Worm (Caenorhabditis elegans) whole organism, L1 larva: Measurements from ENCODE around the gene Y69A2AR.25.

Experiments
- C16A3.4 ChIP-seq: fragments of 150-350 bp; optimal IDR thresholded peaks from 2 replicates; lab custom pipeline; 2014; ENCODE audit warnings: missing biosample characterization, missing genetic modification characterization
- C34B4.2 ChIP-seq: sonication (generic microtip); optimal IDR thresholded peaks from 2 replicates; lab custom pipeline; 2017; ENCODE audit warnings: mild to moderate bottlenecking, missing genetic modification characterization, missing compliant biosample characterization
- F16B12.6 ChIP-seq: fragments of 150-350 bp; optimal IDR thresholded peaks from 2 replicates; lab custom pipeline; 2014; ENCODE audit warnings: missing biosample characterization, missing genetic modification characterization
- Y116A8C.19 ChIP-seq: sonication (generic microtip); optimal IDR thresholded peaks from 2 replicates; lab custom pipeline; 2016; ENCODE audit warnings: missing compliant biosample characterization, missing genetic modification characterization, borderline replicate concordance
- alr-1 ChIP-seq: fragments of 200-800 bp; sonication (Bioruptor generic); optimal IDR thresholded peaks from 2 replicates; lab custom pipeline; 2018; ENCODE audit warnings: borderline replicate concordance, mild to moderate bottlenecking, missing genetic modification characterization, missing compliant biosample characterization
- aly-2 ChIP-seq: fragments of 150-350 bp; optimal IDR thresholded peaks from 2 replicates; lab custom pipeline; 2014; ENCODE audit warnings: missing biosample characterization, missing genetic modification characterization
- ama-1 ChIP-seq: fragments of 150-350 bp; optimal IDR thresholded peaks from 2 replicates; lab custom pipeline; 2014
- blmp-1 ChIP-seq: fragments of 150-350 bp; optimal IDR thresholded peaks from 2 replicates; lab custom pipeline; 2014; ENCODE audit warnings: missing biosample characterization, missing genetic modification characterization
- ceh-82 ChIP-seq, 3 experiments: fragments of 150-350 bp in 1 of 3; sonication (generic microtip) in 2 of 3; optimal IDR thresholded peaks; 2 replicates each; lab custom pipeline; 2014 to 2017; ENCODE audit warnings: missing biosample characterization in 3 of 3, missing genetic modification characterization in 3 of 3
- ceh-90 ChIP-seq: sonication (generic microtip); optimal IDR thresholded peaks from 2 replicates; lab custom pipeline; 2016; ENCODE audit warnings: missing genetic modification characterization, missing compliant biosample characterization
- dpl-1 ChIP-seq, 3 experiments: fragments of 150-350 bp in 2 of 3; sonication (generic microtip) in 1 of 3; optimal IDR thresholded peaks; 2 replicates each; lab custom pipeline; 2014 to 2017; ENCODE audit warnings: missing biosample characterization in 3 of 3, missing genetic modification characterization in 3 of 3, missing genetic modification reagents in 3 of 3
- dsc-1 ChIP-seq: sonication (generic microtip); optimal IDR thresholded peaks from 2 replicates; lab custom pipeline; 2016; ENCODE audit warnings: mild to moderate bottlenecking, missing genetic modification characterization, missing compliant biosample characterization
- efl-1 ChIP-seq, 4 experiments: fragments of 150-350 bp; optimal IDR thresholded peaks in 3 of 4; peaks in 1 of 4; 1 replicate in 1 of 4; 2 replicates in 3 of 4; lab custom pipeline; 2014; ENCODE audit warnings: missing biosample characterization in 2 of 4, missing genetic modification characterization in 2 of 4, missing genetic modification reagents in 2 of 4
- efl-3 ChIP-seq: fragments of 200-800 bp; sonication (Bioruptor generic); optimal IDR thresholded peaks from 2 replicates; lab custom pipeline; 2018; ENCODE audit warnings: mild to moderate bottlenecking, missing genetic modification characterization, missing compliant biosample characterization
- egl-13 ChIP-seq: sonication (generic microtip); optimal IDR thresholded peaks from 2 replicates; lab custom pipeline; 2016; ENCODE audit warnings: missing genotype, missing genetic modification reagents, missing genetic modification characterization, missing compliant biosample characterization
- ets-5 ChIP-seq: fragments of 200-800 bp; sonication (Bioruptor generic); IDR thresholded peaks from 2 replicates; pipeline ENCODE4 v1.3.6; 2022; ENCODE audit warnings: missing genetic modification characterization, missing compliant biosample characterization
- fkh-8 ChIP-seq: sonication (generic microtip); optimal IDR thresholded peaks from 2 replicates; lab custom pipeline; 2016; ENCODE audit warnings: mild to moderate bottlenecking, missing genetic modification characterization, missing compliant biosample characterization
- hlh-17 ChIP-seq: fragments of 200-800 bp; sonication (Bioruptor generic); optimal IDR thresholded peaks from 2 replicates; lab custom pipeline; 2018; ENCODE audit warnings: missing genetic modification characterization, mild to moderate bottlenecking, missing compliant biosample characterization, moderate library complexity, borderline replicate concordance
- hlh-4 ChIP-seq: sonication (generic microtip); optimal IDR thresholded peaks from 2 replicates; lab custom pipeline; 2016; ENCODE audit warnings: mild to moderate bottlenecking, missing genetic modification characterization, missing compliant biosample characterization
- hpl-2 ChIP-seq: fragments of 150-350 bp; optimal IDR thresholded peaks from 2 replicates; lab custom pipeline; 2014; ENCODE audit warnings: missing biosample characterization, missing genetic modification reagents, missing genetic modification characterization
- lin-13 ChIP-seq: fragments of 150-350 bp; optimal IDR thresholded peaks from 2 replicates; lab custom pipeline; 2014; ENCODE audit warnings: missing biosample characterization, missing genetic modification reagents, missing genetic modification characterization
- lin-15B ChIP-seq: fragments of 150-350 bp; sonication (generic microtip); optimal IDR thresholded peaks from 3 replicates; lab custom pipeline; 2014; ENCODE audit warnings: missing biosample characterization, missing genetic modification characterization
- lsy-2 ChIP-seq, 2 experiments: fragments of 150-350 bp; optimal IDR thresholded peaks; 2 replicates each; lab custom pipeline; 2014; ENCODE audit warnings: missing biosample characterization in 2 of 2, missing genetic modification characterization in 2 of 2
- mdl-1 ChIP-seq, 2 experiments: fragments of 150-350 bp; optimal IDR thresholded peaks; 2 replicates each; lab custom pipeline; 2014 to 2017; ENCODE audit warnings: missing biosample characterization in 2 of 2, missing genetic modification characterization in 2 of 2, inconsistent platforms in 1 of 2
- mep-1 ChIP-seq: fragments of 150-350 bp; optimal IDR thresholded peaks from 2 replicates; lab custom pipeline; 2014; ENCODE audit warnings: missing biosample characterization, missing genetic modification characterization
- nhr-11 ChIP-seq: fragments of 150-350 bp; optimal IDR thresholded peaks from 2 replicates; lab custom pipeline; 2014; ENCODE audit warnings: missing biosample characterization, missing genetic modification characterization
- nhr-20 ChIP-seq: sonication (generic microtip); optimal IDR thresholded peaks from 2 replicates; lab custom pipeline; 2016; ENCODE audit warnings: mild to moderate bottlenecking, missing genetic modification characterization, missing compliant biosample characterization
- nhr-28 ChIP-seq: fragments of 150-350 bp; optimal IDR thresholded peaks from 2 replicates; lab custom pipeline; 2014; ENCODE audit warnings: missing biosample characterization, missing genetic modification characterization
- nhr-47 ChIP-seq: sonication (generic microtip); optimal IDR thresholded peaks from 2 replicates; lab custom pipeline; 2016; ENCODE audit warnings: mild to moderate bottlenecking, missing genetic modification characterization, moderate library complexity, missing compliant biosample characterization
- nhr-85 ChIP-seq: sonication (generic microtip); peaks from one replicate; lab custom pipeline; 2016; ENCODE audit warnings: missing genetic modification characterization, inconsistent platforms, missing compliant biosample characterization
- pag-3 ChIP-seq: sonication (generic microtip); optimal IDR thresholded peaks from 2 replicates; lab custom pipeline; 2017; ENCODE audit warnings: missing genetic modification characterization, mild to moderate bottlenecking, missing compliant biosample characterization, antibody characterized with exemption, borderline replicate concordance; ENCODE audit not compliant: insufficient read depth
- pax-3 ChIP-seq: fragments of 200-800 bp; sonication (Bioruptor generic); optimal IDR thresholded peaks from 2 replicates; lab custom pipeline; 2018; ENCODE audit warnings: mild to moderate bottlenecking, missing genetic modification characterization, moderate library complexity, missing compliant biosample characterization
- pqm-1 ChIP-seq: sonication (generic microtip); optimal IDR thresholded peaks from 3 replicates; lab custom pipeline; 2017; ENCODE audit warnings: missing biosample characterization, missing genetic modification characterization
- rnt-1 ChIP-seq: sonication (generic microtip); optimal IDR thresholded peaks from 2 replicates; lab custom pipeline; 2016; ENCODE audit warnings: mild to moderate bottlenecking, missing genetic modification characterization, moderate library complexity, missing compliant biosample characterization
- skn-1 ChIP-seq: fragments of 150-350 bp; optimal IDR thresholded peaks from 2 replicates; lab custom pipeline; 2014; ENCODE audit warnings: missing biosample characterization, missing genetic modification characterization
- sox-4 ChIP-seq: sonication (generic microtip); optimal IDR thresholded peaks from 2 replicates; lab custom pipeline; 2016; ENCODE audit warnings: missing genetic modification characterization, missing compliant biosample characterization
- sptf-1 ChIP-seq: fragments of 150-350 bp; optimal IDR thresholded peaks from 2 replicates; lab custom pipeline; 2014; ENCODE audit warnings: missing biosample characterization, missing genetic modification characterization
- sup-37 ChIP-seq: fragments of 200-800 bp; sonication (Bioruptor generic); optimal IDR thresholded peaks from 2 replicates; lab custom pipeline; 2018; ENCODE audit warnings: mild to moderate bottlenecking, missing genetic modification characterization, missing compliant biosample characterization
- tlp-1 ChIP-seq: fragments of 150-350 bp; optimal IDR thresholded peaks from 2 replicates; lab custom pipeline; 2014; ENCODE audit warnings: missing biosample characterization, missing genetic modification characterization
- unc-130 ChIP-seq: fragments of 150-350 bp; optimal IDR thresholded peaks from 2 replicates; lab custom pipeline; 2017; ENCODE audit warnings: missing biosample characterization, missing genetic modification characterization, inconsistent platforms
- unc-86 ChIP-seq: sonication (generic microtip); optimal IDR thresholded peaks from 2 replicates; lab custom pipeline; 2016; ENCODE audit warnings: missing genetic modification characterization, missing compliant biosample characterization
- unc-98 ChIP-seq: fragments of 200-800 bp; sonication (Bioruptor generic); IDR thresholded peaks from 2 replicates; pipeline ENCODE4 v1.3.6; 2022; ENCODE audit warnings: missing genetic modification characterization, missing compliant biosample characterization
- zag-1 ChIP-seq: fragments of 150-350 bp; optimal IDR thresholded peaks from 2 replicates; lab custom pipeline; 2014; ENCODE audit warnings: missing biosample characterization, missing genetic modification characterization
- ztf-4 ChIP-seq: fragments of 150-350 bp; optimal IDR thresholded peaks from 2 replicates; lab custom pipeline; 2014; ENCODE audit warnings: missing biosample characterization, missing genetic modification characterization

The Y69A2AR.25 gene

ce11 chrIV:2610409-2610808, 42.2 kb upstream of the Y69A2AR.25 start, which contains the start of gene Y69A2AR.32:
Gene Y69A2AR.32, plus strand, starts transcription at chrIV:2610436.
- TF ChIP-seq blmp-1 (no peak), mdl-1 (tag; optimal IDR thresholded peaks at IDR 0.05; lab: Kevin White, UChicago) (no peak), aly-2 (tag; lab: Kevin White, UChicago) (no peak), nhr-11 (tag; lab: Kevin White, UChicago) (no peak), unc-98 (no peak), ets-5 (GFP tag; lab: Robert Waterston, UW) (no peak), tlp-1 (tag; lab: Kevin White, UChicago) (no peak), ama-1 (lab: Kevin White, UChicago) (no peak), zag-1 (no peak), C34B4.2 (no peak), efl-3 (GFP tag; lab: Kevin White, UChicago) (no peak), pax-3 (tag; lab: Kevin White, UChicago) (no peak), nhr-28 (tag; lab: Kevin White, UChicago) (no peak)
- TF ChIP-seq, all 84 proteins: peak for 0

DNA sequence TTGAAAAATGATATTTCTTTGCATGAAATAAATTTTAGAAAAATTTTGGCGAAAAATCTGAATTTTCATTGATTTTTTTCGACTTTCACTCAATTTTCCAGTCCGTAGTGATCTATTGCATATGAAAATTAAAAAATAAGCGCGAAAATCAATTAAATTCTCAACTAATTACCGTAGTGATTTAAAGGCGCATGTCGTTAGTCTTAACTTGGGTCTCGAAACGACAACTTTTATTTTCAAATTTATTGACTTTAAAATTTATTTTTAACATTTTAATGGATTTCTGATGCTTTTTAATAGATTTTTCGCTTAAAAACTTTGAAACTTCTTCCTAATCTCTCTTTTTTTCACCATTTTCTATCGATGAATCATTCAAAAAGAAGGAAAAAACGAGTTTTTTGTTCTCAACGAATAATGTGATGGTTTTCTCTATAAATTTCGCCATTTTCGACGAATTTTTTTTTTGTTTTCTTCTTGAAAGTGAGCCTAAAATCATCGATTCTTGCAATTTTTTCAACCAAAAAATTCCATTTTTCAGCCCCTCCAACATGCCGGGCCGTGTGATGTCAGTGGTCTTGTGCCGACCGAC, 39.4 kb upstream of the Y69A2AR.25 start, which contains the start of gene vamp-7:
TSS of gene vamp-7 (plus strand) at position 539 of the 589 bp plus-strand sequence.
- TF ChIP-seq ztf-4 (tag; lab: Kevin White, UChicago) = peak; percentile 49
- no peak for TF ChIP-seq hlh-4 (tag; lab: Kevin White, UChicago)
- TF ChIP-seq efl-1 (optimal IDR thresholded peaks at IDR 0.05; lab: Kevin White, UChicago) = peak in 1 of 2 experiments; percentile 3
- TF ChIP-seq efl-1 (GFP tag; optimal IDR thresholded peaks at IDR 0.05 in 1 of 2; lab: Kevin White, UChicago) = no peak
- TF ChIP-seq lsy-2 (tag; optimal IDR thresholded peaks at IDR 0.05; lab: Kevin White, UChicago) = peak in 1 of 2 experiments; percentile 4

DNA sequence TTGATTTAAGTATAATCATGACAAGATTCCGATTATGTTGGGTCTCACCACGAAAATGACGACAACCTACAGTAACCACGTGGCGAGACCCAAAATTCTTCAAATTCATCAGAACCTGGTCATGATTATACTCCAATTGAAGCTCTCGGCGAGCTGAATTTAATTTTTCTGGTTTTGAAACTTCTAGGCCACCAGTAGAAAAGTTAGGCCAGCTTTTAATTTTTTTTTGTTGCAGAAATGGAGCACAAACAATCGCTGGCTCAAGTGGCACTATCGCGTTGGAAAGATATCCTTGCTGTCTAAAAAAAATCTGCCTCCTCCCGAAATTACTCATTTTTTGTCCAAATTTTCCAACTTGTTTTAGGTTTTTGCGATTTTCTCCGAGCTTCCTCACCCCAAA, 38.4 kb upstream of the Y69A2AR.25 start:
- TF ChIP-seq pag-3 (tag; lab: Kevin White, UChicago) (no peak), egl-13 (tag; lab: Kevin White, UChicago) (no peak), skn-1 (tag; lab: Kevin White, UChicago) (no peak), Y116A8C.19 (tag; lab: Kevin White, UChicago) (no peak), sptf-1 (tag; lab: Kevin White, UChicago) (no peak), efl-1 (optimal IDR thresholded peaks at IDR 0.05; lab: Kevin White, UChicago) (no peak), efl-1 (GFP tag; optimal IDR thresholded peaks at IDR 0.05 in 1 of 2; lab: Kevin White, UChicago) (peak in 1 of 2 experiments; percentile 43), unc-86 (tag; lab: Kevin White, UChicago) (no peak), lin-15B (no peak)

DNA sequence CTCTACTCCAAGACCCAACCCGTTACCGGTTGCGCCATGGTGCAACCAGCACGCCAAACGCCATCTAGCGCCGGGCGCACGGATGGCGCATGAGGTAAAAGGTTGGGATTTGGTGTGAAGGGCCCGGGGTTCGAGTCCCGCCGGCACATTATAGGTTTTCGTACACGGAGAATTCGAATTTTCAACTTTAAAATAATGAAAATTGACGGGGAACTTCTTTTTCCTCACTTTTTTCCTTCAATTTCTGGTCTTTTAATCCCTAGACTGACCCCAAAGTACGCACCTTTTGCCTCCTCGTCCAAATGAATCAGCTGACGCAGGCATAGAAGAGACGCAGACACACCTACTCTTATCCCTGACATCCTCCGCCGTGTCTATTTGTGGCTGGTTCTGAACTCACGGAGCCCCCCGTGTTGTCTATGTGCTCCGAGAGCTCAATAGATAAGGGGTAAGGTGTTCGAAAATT, 35.4 kb upstream of the Y69A2AR.25 start:
- TF ChIP-seq unc-98 (no peak), C16A3.4 (tag; lab: Kevin White, UChicago) (peak; percentile 1), unc-130 (tag; lab: Kevin White, UChicago) (no peak), egl-13 (tag; lab: Kevin White, UChicago) (no peak), alr-1 (no peak), sup-37 (GFP tag; lab: Kevin White, UChicago) (no peak), rnt-1 (tag; lab: Kevin White, UChicago) (peak; percentile 66), ama-1 (lab: Kevin White, UChicago) (peak; percentile 54), pqm-1 (no peak), F16B12.6 (tag; lab: Kevin White, UChicago) (no peak), sptf-1 (tag; lab: Kevin White, UChicago) (no peak), blmp-1 (no peak), skn-1 (tag; lab: Kevin White, UChicago) (peak; percentile 69), tlp-1 (tag; lab: Kevin White, UChicago) (no peak), mep-1 (tag; lab: Kevin White, UChicago) (peak; percentile 23), dpl-1 (GFP tag; optimal IDR thresholded peaks at IDR 0.05; lab: Kevin White, UChicago) (peak; percentile 15 to 33 (median 29)), nhr-20 (tag; lab: Kevin White, UChicago) (peak; percentile 46), ceh-90 (tag; lab: Kevin White, UChicago) (no peak), nhr-47 (tag; lab: Kevin White, UChicago) (peak; percentile 53), hlh-17 (GFP tag; lab: Kevin White, UChicago) (no peak), nhr-85 (tag; lab: Kevin White, UChicago) (peak; percentile 4), unc-86 (tag; lab: Kevin White, UChicago) (peak; percentile 15), ceh-82 (tag; optimal IDR thresholded peaks at IDR 0.05; lab: Kevin White, UChicago) (peak in 1 of 3 experiments; percentile 12), lsy-2 (tag; optimal IDR thresholded peaks at IDR 0.05; lab: Kevin White, UChicago) (peak in 1 of 2 experiments; percentile 46), lin-13 (peak; percentile 48), sox-4 (tag; lab: Kevin White, UChicago) (no peak), dsc-1 (tag; lab: Kevin White, UChicago) (no peak), fkh-8 (tag; lab: Kevin White, UChicago) (peak; percentile 60), hpl-2 (GFP tag; lab: Kevin White, UChicago) (no peak)
